Worm (Caenorhabditis elegans) whole organism, L4/young adult: ENCODE results near the gene T22C8.1.

Experiments
- W03F9.2 ChIP-seq: fragments of 150-350 bp; optimal IDR thresholded peaks from 2 replicates; lab custom pipeline; 2014; ENCODE audit warnings: missing biosample characterization, missing genetic modification characterization
- dao-5 ChIP-seq: sonication (generic microtip); optimal IDR thresholded peaks from 2 replicates; lab custom pipeline; 2016; ENCODE audit warnings: missing genotype, missing genetic modification characterization, moderate library complexity, missing compliant biosample characterization
- him-1 ChIP-seq: sonication (generic microtip); optimal IDR thresholded peaks from 2 replicates; lab custom pipeline; 2016; ENCODE audit warnings: missing genotype, missing genetic modification reagents, missing genetic modification characterization, missing compliant biosample characterization

The T22C8.1 gene

ce11 chrII:8642376-8642775 lies 29.8 kb downstream of the T22C8.1 start:
- no peak for TF ChIP-seq him-1
- no peak for TF ChIP-seq W03F9.2 (tag; lab: Kevin White, UChicago)
- no peak for TF ChIP-seq dao-5 (tag; lab: Kevin White, UChicago)

DNA sequence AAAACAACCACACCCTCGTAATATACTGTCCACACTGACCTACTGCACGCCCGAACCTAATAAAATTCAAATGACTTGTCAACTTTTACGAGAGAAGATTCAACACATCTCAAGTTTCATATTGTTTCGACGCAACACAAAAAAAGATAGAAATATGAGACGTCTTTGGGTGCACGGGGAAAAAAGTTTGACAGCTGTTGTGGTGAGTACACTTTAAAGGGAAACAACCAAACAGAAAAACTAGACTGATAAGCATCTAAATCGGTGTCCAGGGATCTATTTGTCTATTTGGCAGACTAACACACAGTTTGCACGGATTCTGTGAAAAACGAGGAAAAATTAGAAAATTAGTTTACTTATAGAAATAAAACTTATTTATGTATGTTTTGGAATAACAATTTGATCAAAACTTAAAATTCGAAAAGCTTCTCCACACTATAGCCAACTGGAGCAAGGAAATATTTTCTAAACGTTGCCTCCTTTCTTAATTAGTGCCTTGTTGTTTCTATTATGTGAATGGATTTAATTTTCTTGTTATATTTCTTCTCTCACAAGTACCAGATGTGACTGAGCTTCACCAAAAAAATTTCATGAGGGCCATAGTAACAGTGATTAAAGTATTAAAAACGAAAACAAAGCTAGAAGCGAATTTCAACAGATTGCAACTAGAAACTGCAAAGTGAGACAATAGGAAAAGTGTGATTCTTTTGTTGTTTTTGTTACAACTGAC lies 31.2 kb downstream of the T22C8.1 start:
- TF ChIP-seq W03F9.2 (tag; lab: Kevin White, UChicago) (no peak), him-1 (no peak), dao-5 (tag; lab: Kevin White, UChicago) (no peak)

DNA sequence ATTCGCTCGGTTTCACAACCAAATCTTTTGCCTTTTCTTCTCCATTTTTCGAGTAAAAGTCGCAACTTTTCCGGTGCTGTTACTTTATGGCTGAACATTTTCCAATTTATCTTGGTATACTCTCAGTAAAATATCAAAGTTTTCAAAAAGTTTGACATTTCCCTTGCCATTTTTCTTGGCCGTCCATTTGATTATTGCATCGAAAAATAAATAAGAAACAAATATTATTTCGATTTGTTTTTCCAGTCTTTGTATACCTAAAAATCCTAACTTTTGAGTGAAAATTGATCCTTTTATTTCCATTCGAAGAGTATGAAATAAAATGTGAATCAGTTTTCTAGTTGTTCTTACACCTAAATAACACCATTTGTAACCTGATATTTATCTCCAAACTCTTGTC lies 33.9 kb downstream of the T22C8.1 start:
- TF ChIP-seq dao-5 (tag; lab: Kevin White, UChicago) (no peak), W03F9.2 (tag; lab: Kevin White, UChicago) (no peak), him-1 (no peak)

- TF ChIP-seq dao-5 (tag; lab: Kevin White, UChicago) = no peak
- no peak for TF ChIP-seq W03F9.2 (tag; lab: Kevin White, UChicago)
- TF ChIP-seq him-1 = no peak
Observed at ce11 chrII:8648843-8649242, 36.3 kb downstream of the T22C8.1 start.

DNA sequence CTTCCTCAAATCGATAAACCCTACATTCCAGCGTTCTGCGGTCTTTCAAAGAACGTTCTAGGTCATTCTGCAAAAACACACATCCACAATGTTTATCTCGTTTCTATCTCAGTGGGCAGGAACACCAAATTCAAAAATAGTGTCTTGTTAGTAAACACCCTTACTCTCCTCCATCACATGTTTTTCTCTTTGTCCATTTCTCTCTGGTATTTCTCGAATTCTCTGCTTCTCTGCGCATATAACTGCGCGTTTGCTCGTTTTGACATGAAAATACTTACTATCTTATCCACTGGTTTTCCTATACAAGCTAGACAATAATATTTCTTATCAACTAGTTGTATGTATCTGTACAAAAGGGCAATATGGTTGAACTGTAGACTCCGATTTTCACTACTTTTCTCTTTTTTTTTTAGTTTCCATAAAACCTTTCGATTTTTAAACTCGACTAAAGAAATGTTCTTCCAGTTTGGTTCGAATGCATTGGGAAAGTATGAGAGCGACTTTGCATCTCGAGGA lies 38.1 kb downstream of the T22C8.1 start, which contains the start of gene pyr-1:
Gene pyr-1 (plus strand): TSS at position 466 of the 516 bp plus-strand sequence.
- no peak for TF ChIP-seq him-1
- TF ChIP-seq W03F9.2 (tag; lab: Kevin White, UChicago) = no peak
- no peak for TF ChIP-seq dao-5 (tag; lab: Kevin White, UChicago)

DNA sequence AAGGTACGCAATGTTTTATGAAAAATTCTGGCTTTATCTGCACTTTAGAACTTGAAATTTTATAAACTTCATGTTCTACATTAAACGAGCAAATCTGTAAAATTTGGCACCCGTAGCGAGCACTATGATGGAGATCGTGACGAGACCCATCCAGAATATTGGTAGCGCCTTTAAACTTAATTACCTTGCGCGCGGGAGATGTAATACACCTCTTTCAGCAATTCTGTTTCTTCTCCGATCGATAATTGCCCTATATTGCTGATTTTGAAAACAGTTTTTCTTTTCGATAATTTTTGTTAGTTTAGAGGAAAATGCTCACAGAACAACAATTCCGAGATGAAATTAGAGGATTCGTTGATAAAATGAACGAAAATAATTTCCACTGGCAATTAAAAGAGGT lies 46.3 kb downstream of the T22C8.1 start, which contains the start of gene atg-10:
Gene atg-10 (plus strand): TSS at position 301 of the 400 bp plus-strand sequence.
- TF ChIP-seq him-1 (no peak), dao-5 (tag; lab: Kevin White, UChicago) (no peak), W03F9.2 (tag; lab: Kevin White, UChicago) (no peak)

DNA sequence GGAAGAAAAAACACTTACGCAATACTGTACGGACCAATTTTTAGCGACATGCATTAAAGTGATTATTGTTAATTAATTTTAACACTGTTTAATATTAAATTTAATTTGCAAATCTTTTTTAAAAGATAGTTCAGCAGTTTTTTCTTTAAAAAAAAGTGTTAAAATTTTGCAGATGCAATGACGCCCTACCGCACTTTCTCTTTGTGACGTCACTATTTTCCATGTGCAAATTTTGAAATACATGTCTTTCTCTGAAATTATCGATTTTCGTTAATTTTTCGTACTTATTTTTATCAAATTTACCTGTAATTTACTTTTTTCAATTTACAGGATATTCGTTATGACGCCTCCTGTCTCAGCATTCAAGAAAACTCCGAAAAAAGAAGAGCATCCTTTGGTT lies 49.0 kb downstream of the T22C8.1 start, which contains the start of the genes piga-1 and eif-2Bepsilon:
Gene piga-1 (minus strand): TSS at position 174 of the 400 bp plus-strand sequence.
Gene eif-2Bepsilon (plus strand): TSS at position 331 of the 400 bp plus-strand sequence.
- TF ChIP-seq dao-5 (tag; lab: Kevin White, UChicago) (no peak), him-1 (no peak), W03F9.2 (tag; lab: Kevin White, UChicago) (no peak)
